Worm (Caenorhabditis elegans) whole organism, L4/young adult: Measurements from ENCODE around the gene C55A1.1.
"Not testable (repeated sequence)": the region's sequence is repeated elsewhere in the genome, so short reads cannot be mapped to it uniquely, and the experiment has no call there.

ENCODE experiments used
- W03F9.2 ChIP-seq: fragments of 150-350 bp; optimal IDR thresholded peaks from 2 replicates; lab custom pipeline; 2014; ENCODE audit warnings: missing biosample characterization, missing genetic modification characterization
- dao-5 ChIP-seq: sonication (generic microtip); optimal IDR thresholded peaks from 2 replicates; lab custom pipeline; 2016; ENCODE audit warnings: missing genotype, missing genetic modification characterization, moderate library complexity, missing compliant biosample characterization
- him-1 ChIP-seq: sonication (generic microtip); optimal IDR thresholded peaks from 2 replicates; lab custom pipeline; 2016; ENCODE audit warnings: missing genotype, missing genetic modification reagents, missing genetic modification characterization, missing compliant biosample characterization

Gene C55A1.1

DNA sequence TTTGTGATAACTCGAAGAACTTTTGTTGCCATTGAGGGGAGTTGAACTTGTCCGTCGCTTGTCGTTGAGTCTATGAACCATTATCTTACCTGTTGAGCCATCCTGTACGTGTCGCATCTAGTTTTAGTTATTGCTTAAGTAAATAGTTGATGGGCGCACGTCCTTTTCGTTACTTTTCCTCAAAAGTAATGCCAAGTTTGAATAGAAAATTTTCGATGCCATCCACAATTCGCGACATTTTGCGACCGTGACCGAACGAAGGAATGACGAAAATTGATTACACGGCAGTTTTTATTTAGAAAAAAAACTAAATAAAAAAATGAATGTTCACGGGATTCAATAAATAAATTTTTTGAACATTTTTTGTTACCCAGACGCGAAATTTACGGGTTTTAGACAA, 46.6 kb downstream of the C55A1.1 start, which contains the start of gene F53E4.1:
F53E4.1 (minus strand) TSS at position 101 of the 400 bp plus-strand sequence.
- not testable (repeated sequence) for TF ChIP-seq dao-5 (tag; lab: Kevin White, UChicago); him-1; W03F9.2 (tag; lab: Kevin White, UChicago)

DNA sequence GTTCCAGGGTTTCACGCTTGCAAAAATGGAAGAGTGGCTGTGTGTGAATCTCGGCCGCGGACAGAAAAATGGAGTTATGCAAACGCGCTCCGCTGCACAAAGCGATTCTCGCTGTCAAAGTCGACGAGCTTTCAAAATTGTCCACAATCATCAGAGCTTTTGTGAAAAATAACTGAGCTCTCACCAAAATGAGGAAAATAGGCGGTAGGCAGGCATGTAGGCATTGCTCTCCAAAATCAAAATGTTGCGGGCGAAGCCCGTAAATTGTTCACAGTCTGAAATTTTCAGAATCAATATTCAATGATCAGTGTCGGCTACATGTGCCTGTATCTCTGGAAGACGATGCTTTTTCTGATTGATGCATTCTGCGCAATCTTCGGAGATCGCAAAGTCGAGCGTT, 47.3 kb downstream of the C55A1.1 start, which contains the start of gene K06B4.4:
K06B4.4 (plus strand) TSS at position 301 of the 400 bp plus-strand sequence.
- TF ChIP-seq W03F9.2 (tag; lab: Kevin White, UChicago) (no peak), him-1 (no peak), dao-5 (tag; lab: Kevin White, UChicago) (no peak)

DNA sequence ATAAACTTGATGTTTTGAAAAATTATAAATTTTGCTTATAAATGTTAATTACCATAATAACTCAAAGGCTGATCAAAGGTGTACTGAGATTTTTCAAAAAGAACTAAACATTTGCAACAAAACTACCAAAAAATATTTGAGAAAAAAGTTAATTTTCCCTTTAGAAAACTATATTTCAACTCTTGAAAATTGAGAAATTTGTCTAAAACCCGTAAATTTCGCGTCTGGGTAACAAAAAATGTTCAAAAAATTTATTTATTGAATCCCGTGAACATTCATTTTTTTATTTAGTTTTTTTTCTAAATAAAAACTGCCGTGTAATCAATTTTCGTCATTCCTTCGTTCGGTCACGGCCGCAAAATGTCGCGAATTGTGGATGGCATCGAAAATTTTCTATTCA, 48.5 kb downstream of the C55A1.1 start, which contains the start of gene K06B4.15:
K06B4.15 (plus strand) TSS at position 301 of the 400 bp plus-strand sequence.
- TF ChIP-seq him-1; dao-5 (tag; lab: Kevin White, UChicago); W03F9.2 (tag; lab: Kevin White, UChicago): not testable (repeated sequence)
